ENCODE assay signal across 2 fruit fly cellular contexts in genomic region chr3L:15778951-15779350, dm6.
A peak's percentile ranks its signal among the peaks of the same experiment; 100 is the strongest.
TF ChIP-seq lines count a peak whose summit lies in the region.

No protein-coding gene starts in this region.

- TF ChIP-seq CTCF in whole organism, embryonic (GFP tag; optimal IDR thresholded peaks at IDR 0.05; lab: Kevin White, UChicago), result no peak

TF ChIP-seq in whole organism, embryonic, 481 proteins besides CTCF, POLR2A, EP300 and RAD21:
- TF ChIP-seq gce (GFP tag; IDR thresholded peaks at IDR 0.05; lab: Robert Waterston, UW) (no peak), gt (GFP tag; IDR thresholded peaks at IDR 0.05; lab: Robert Waterston, UW) (no peak), Ets65A (GFP tag; lab: Kevin White, UChicago) (peak; percentile 78), gcm (GFP tag; optimal IDR thresholded peaks at IDR 0.05; lab: Kevin White, UChicago) (peak; percentile 80), CG8281 (tag; optimal IDR thresholded peaks at IDR 0.05; lab: Kevin White, UChicago) (no peak), sens (GFP tag; lab: Kevin White, UChicago) (peak; percentile 23)

TF ChIP-seq in whole organism, prepupa, 60 proteins besides CTCF, POLR2A, EP300 and RAD21:
- TF ChIP-seq Eip78C (GFP tag; lab: Kevin White, UChicago) (peak; percentile 43), CG10669 (GFP tag; optimal IDR thresholded peaks at IDR 0.05; lab: Kevin White, UChicago) (no peak)
